Fruit fly (Drosophila melanogaster): ENCODE measurements around the gene ea.

DNA sequence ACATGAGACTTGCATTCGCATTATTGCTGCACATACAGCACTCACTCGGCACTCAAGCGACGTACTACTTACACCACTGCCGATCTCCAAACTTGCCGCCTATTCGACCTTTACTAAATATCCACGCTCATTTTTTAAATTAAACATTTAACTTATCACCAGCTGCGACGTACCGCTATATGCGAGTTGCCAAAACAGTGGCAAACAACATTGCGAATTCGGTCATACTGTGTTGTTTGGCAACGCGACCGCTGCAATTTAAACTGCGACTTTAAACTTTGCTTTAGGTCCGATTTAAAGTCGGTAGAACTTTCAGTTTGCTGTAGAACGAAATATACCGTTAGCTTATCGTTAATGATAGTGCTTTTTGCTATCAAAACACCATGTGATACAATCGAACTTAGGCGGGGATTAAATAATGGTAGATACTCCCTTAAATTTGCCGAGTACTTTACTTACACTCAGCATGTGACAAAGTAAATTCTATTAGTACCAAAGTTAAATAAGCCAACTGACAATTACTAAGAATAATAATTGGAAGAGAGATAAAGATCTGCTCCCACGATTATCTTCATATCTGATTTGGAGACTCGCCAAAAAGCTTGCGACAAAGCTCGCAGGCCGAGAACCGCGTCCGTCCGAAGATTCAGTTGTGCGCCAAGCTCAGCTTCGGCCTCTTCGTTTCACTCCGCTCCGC lies at the start of gene ea, which contains the start of gene CG6236:
- no peak for TF ChIP-seq CG5204 (GFP tag; optimal IDR thresholded peaks at IDR 0.05)
- no peak for TF ChIP-seq kay (GFP tag; ENCODE audit: borderline replicate concordance)
